Fruit fly (Drosophila melanogaster): ENCODE data around the gene CG5011.

dm6 chr2L:1158519-1159319 lies 41.8 kb upstream of the CG5011 start, which contains the start of gene Tango14:
- no peak for TF ChIP-seq pan (optimal IDR thresholded peaks at IDR 0.05)
- no peak for TF ChIP-seq Dfd (GFP tag; optimal IDR thresholded peaks at IDR 0.05)
- TF ChIP-seq Rel (GFP tag; optimal IDR thresholded peaks at IDR 0.05): no peak
- no peak for TF ChIP-seq Rel (tag; optimal IDR thresholded peaks at IDR 0.05)
- no peak for TF ChIP-seq GATAd (GFP tag; optimal IDR thresholded peaks at IDR 0.05)
- TF ChIP-seq Abd-B (GFP tag; optimal IDR thresholded peaks at IDR 0.05): no peak
- no peak for TF ChIP-seq CG9705 (GFP tag; optimal IDR thresholded peaks at IDR 0.05)
- TF ChIP-seq CG32264 (GFP tag; optimal IDR thresholded peaks at IDR 0.05): no peak
- no peak for TF ChIP-seq psq (GFP tag; optimal IDR thresholded peaks at IDR 0.05)
- no peak for TF ChIP-seq Hr78 (GFP tag; optimal IDR thresholded peaks at IDR 0.05)
- no peak for TF ChIP-seq Myc (optimal IDR thresholded peaks at IDR 0.05)
- TF ChIP-seq OdsH (GFP tag; optimal IDR thresholded peaks at IDR 0.05): no peak
- no peak for TF ChIP-seq usp (GFP tag; optimal IDR thresholded peaks at IDR 0.05)
- no peak for TF ChIP-seq lola (GFP tag; optimal IDR thresholded peaks at IDR 0.05)
- TF ChIP-seq HLH106 (tag; optimal IDR thresholded peaks at IDR 0.05): no peak
